Worm (Caenorhabditis elegans): ENCODE measurements around the gene C08F1.11.

ce11 chrII:1771785-1772184 is 12.9 kb downstream of the C08F1.11 start, which contains the start of gene math-3:
- no peak for TF ChIP-seq skn-1 (tag; optimal IDR thresholded peaks at IDR 0.05)
- TF ChIP-seq tbx-2 (tag; optimal IDR thresholded peaks at IDR 0.05), result no peak
- TF ChIP-seq lin-15B (tag; optimal IDR thresholded peaks at IDR 0.05), result no peak
- no peak for TF ChIP-seq grh-1 (GFP tag; IDR thresholded peaks at IDR 0.05)
- TF ChIP-seq mdl-1 (tag; optimal IDR thresholded peaks at IDR 0.05), result no peak
- no peak for TF ChIP-seq fkh-10 (GFP tag; optimal IDR thresholded peaks at IDR 0.05)
- no peak for TF ChIP-seq lir-3 (tag; optimal IDR thresholded peaks at IDR 0.05; ENCODE audit: poor library complexity)
- TF ChIP-seq zip-4 (GFP tag; optimal IDR thresholded peaks at IDR 0.05), result no peak
- no peak for TF ChIP-seq pag-3 (tag; optimal IDR thresholded peaks at IDR 0.05; ENCODE audit: borderline replicate concordance, insufficient read depth)
- TF ChIP-seq elt-3 (tag; optimal IDR thresholded peaks at IDR 0.05), result no peak
- TF ChIP-seq ceh-82 (tag; optimal IDR thresholded peaks at IDR 0.05), result no peak
- no peak for TF ChIP-seq unc-86 (tag; optimal IDR thresholded peaks at IDR 0.05)
- TF ChIP-seq alr-1 (tag; optimal IDR thresholded peaks at IDR 0.05; ENCODE audit: borderline replicate concordance), result no peak
- TF ChIP-seq aly-2 (tag; optimal IDR thresholded peaks at IDR 0.05), result no peak

All from whole organism, L1 larva.